Fruit fly (Drosophila melanogaster): Measurements from ENCODE around the gene HP1D3csd.
A peak's percentile ranks its signal among the peaks of the same experiment; 100 is the strongest.

The HP1D3csd gene

DNA sequence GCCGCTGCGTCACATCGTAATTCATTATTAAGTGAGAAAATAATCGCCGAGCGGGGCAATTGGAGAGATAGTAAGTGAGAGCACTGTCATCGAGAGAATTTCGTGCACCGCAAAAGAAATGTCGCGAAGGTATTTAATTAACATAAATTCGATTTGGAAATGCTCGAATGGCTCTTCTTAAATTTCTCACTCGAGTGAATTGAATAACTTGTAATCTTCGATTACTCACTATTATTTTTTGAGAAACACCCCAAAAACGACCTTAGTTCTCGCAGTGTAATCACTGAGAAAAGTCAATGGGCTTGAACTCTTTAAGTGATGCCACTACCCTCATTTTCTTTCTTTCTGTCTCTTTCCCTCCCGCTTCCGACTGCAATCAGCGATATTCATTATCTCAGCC is 35.0 kb upstream of the HP1D3csd start (continued):
- TF ChIP-seq CG8290 (GFP tag; optimal IDR thresholded peaks at IDR 0.05) (peak; percentile 81), CG8290 (tag; optimal IDR thresholded peaks at IDR 0.05) (peak; percentile 47 to 71), Hr78 (GFP tag; optimal IDR thresholded peaks at IDR 0.05) (peak in 1 of 2 experiments; percentile 66), Ravus (GFP tag; IDR thresholded peaks at IDR 0.05) (no peak), crol (GFP tag; IDR thresholded peaks at IDR 0.05) (peak; percentile 47), sens (GFP tag) (peak; percentile 99), Ptx1 (GFP tag; IDR thresholded peaks at IDR 0.05) (peak; percentile 71), gce (GFP tag; IDR thresholded peaks at IDR 0.05) (peak; percentile 63; the same call in 1 of the 3 replicates), Optix (GFP tag; IDR thresholded peaks at IDR 0.05) (peak; percentile 92)

DNA sequence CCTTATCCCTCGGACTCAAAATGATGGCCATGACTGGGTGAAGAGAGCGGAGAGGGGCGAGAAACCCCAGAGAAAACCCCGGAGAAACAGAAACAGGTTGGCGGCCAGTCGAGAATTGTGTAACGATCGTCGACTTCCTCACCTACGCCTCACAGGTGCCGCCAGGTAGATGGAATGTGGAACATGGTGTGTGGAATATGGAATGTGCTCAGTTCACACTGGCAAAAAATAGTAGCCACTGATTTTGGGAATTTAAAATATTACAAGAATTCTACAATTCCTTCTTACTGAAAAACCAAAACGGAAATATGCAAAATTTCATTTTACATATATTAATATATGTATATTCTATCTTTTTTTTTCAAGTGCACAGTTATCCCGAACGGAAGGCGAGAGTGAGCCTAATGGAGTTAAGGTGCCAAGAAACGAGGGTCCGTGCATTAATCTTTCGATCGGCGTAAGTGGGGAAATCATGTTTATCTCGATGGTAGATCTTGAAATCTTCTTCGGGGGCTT is 34.0 kb upstream of the HP1D3csd start:
- TF ChIP-seq jumu (GFP tag; optimal IDR thresholded peaks at IDR 0.05) (peak; percentile 37), ems (GFP tag; optimal IDR thresholded peaks at IDR 0.05) (peak; percentile 17), trh (GFP tag; optimal IDR thresholded peaks at IDR 0.05) (peak; percentile 62), CG11456 (GFP tag; IDR thresholded peaks at IDR 0.05) (peak; percentile 79; the same call in 2 of the 3 replicates), lab (GFP tag; optimal IDR thresholded peaks at IDR 0.05) (peak; percentile 82), sisA (GFP tag; IDR thresholded peaks at IDR 0.05) (peak; percentile 69), CG14441 (GFP tag; IDR thresholded peaks at IDR 0.05) (0 out of 2 replicates have a peak, but pooled peaks have one; percentile 41), sima (GFP tag; optimal IDR thresholded peaks at IDR 0.05) (no peak), CG12071 (GFP tag; optimal IDR thresholded peaks at IDR 0.05) (no peak), klu (GFP tag; IDR thresholded peaks at IDR 0.05) (peak; percentile 73), dimm (GFP tag; IDR thresholded peaks at IDR 0.05) (peak; percentile 35; the same call in 1 of the 2 replicates), CG2712 (tag; optimal IDR thresholded peaks at IDR 0.05) (peak; percentile 95), maf-S (GFP tag; optimal IDR thresholded peaks at IDR 0.05) (no peak), org-1 (GFP tag; optimal IDR thresholded peaks at IDR 0.05) (peak; percentile 68), shn (GFP tag; optimal IDR thresholded peaks at IDR 0.05) (no peak), Pdp1 (GFP tag; optimal IDR thresholded peaks at IDR 0.05) (peak; percentile 35 to 72), pros (GFP tag; optimal IDR thresholded peaks at IDR 0.05) (peak; percentile 59), fd96Cb (tag; optimal IDR thresholded peaks at IDR 0.05) (peak; percentile 81), dm (GFP tag; optimal IDR thresholded peaks at IDR 0.05) (no peak), emc (GFP tag; optimal IDR thresholded peaks at IDR 0.05) (no peak), CG8290 (GFP tag; optimal IDR thresholded peaks at IDR 0.05) (peak; percentile 72), CG8290 (tag; optimal IDR thresholded peaks at IDR 0.05) (peak; percentile 0 to 74), CG6254 (GFP tag; optimal IDR thresholded peaks at IDR 0.05) (peak; percentile 76), HLH4C (GFP tag; IDR thresholded peaks at IDR 0.05; ENCODE audit: partially characterized antibody) (no peak), Adf1 (GFP tag; IDR thresholded peaks at IDR 0.05) (peak; percentile 23; the same call in 1 of the 2 replicates), CG3281 (GFP tag; optimal IDR thresholded peaks at IDR 0.05) (peak; percentile 69), CG6813 (GFP tag; optimal IDR thresholded peaks at IDR 0.05) (peak; percentile 85), gsb-n (tag; optimal IDR thresholded peaks at IDR 0.05) (peak; percentile 94), CG17802 (tag; optimal IDR thresholded peaks at IDR 0.05) (peak; percentile 40), hkb (optimal IDR thresholded peaks at IDR 0.05) (no peak), hkb (GFP tag; IDR thresholded peaks at IDR 0.05) (peak; percentile 82), ham (GFP tag; IDR thresholded peaks at IDR 0.05) (no peak), Nf-YC (tag; optimal IDR thresholded peaks at IDR 0.05) (peak; percentile 33), nerfin-1 (tag; optimal IDR thresholded peaks at IDR 0.05) (peak; percentile 79), CG7928 (GFP tag; optimal IDR thresholded peaks at IDR 0.05) (peak; percentile 25), CG31441 (GFP tag; IDR thresholded peaks at IDR 0.05) (peak; percentile 91), CG3847 (GFP tag; IDR thresholded peaks at IDR 0.05) (peak; percentile 61), sens-2 (GFP tag; IDR thresholded peaks at IDR 0.05) (peak; percentile 67), CG34376 (GFP tag; optimal IDR thresholded peaks at IDR 0.05) (no peak), C15 (GFP tag; IDR thresholded peaks at IDR 0.05) (peak; percentile 24; the same call in 1 of the 3 replicates), knrl (GFP tag; IDR thresholded peaks at IDR 0.05; ENCODE audit: partially characterized antibody) (no peak), Fer1 (GFP tag; optimal IDR thresholded peaks at IDR 0.05) (peak; percentile 75), Meics (GFP tag; optimal IDR thresholded peaks at IDR 0.05) (peak; percentile 76)
